Fruit fly (Drosophila melanogaster) whole organism, embryonic: ENCODE measurements around the gene CG11168.
A peak's percentile ranks its signal among the peaks of the same experiment; 100 is the strongest.

ENCODE experiments used
- CG11247 ChIP-seq: fragments of 200-800 bp; sonication (Bioruptor generic); IDR thresholded peaks from 2 replicates; pipeline ENCODE4 v1.3.6; 2022; ENCODE audit warnings: missing biosample characterization, missing genetic modification characterization
- CG11723 ChIP-seq: fragments of 200-800 bp; sonication (Bioruptor generic); optimal IDR thresholded peaks from 2 replicates; lab custom pipeline; 2017; ENCODE audit warnings: missing biosample characterization, mild to moderate bottlenecking, missing genetic modification characterization
- CG12071 ChIP-seq: fragments of 200-800 bp; sonication (Bioruptor generic); optimal IDR thresholded peaks from 3 replicates; lab custom pipeline; 2018; ENCODE audit warnings: missing biosample characterization, mild to moderate bottlenecking, missing genetic modification characterization
- CG13775 ChIP-seq: fragments of 200-800 bp; sonication (Bioruptor generic); optimal IDR thresholded peaks from 3 replicates; lab custom pipeline; 2017; ENCODE audit warnings: missing biosample characterization, mild to moderate bottlenecking, missing genetic modification characterization
- CG15696 ChIP-seq: fragments of 200-800 bp; sonication (Bioruptor generic); optimal IDR thresholded peaks from 2 replicates; lab custom pipeline; 2019; ENCODE audit warnings: missing biosample characterization, mild to moderate bottlenecking, missing genetic modification characterization, moderate library complexity
- CG1602 ChIP-seq: fragments of 200-800 bp; sonication (Bioruptor generic); optimal IDR thresholded peaks from 3 replicates; lab custom pipeline; 2016; ENCODE audit warnings: missing biosample characterization, missing genetic modification characterization
- CG1647 ChIP-seq: fragments of 200-800 bp; sonication (Bioruptor generic); optimal IDR thresholded peaks from 3 replicates; lab custom pipeline; 2016; ENCODE audit warnings: missing biosample characterization, missing genetic modification characterization
- CG17912 ChIP-seq: fragments of 200-800 bp; sonication (Bioruptor generic); optimal IDR thresholded peaks from 2 replicates; lab custom pipeline; 2018; ENCODE audit warnings: missing biosample characterization, mild to moderate bottlenecking, missing genetic modification characterization
- CG18599 ChIP-seq: fragments of 200-800 bp; sonication (Bioruptor generic); optimal IDR thresholded peaks from 3 replicates; lab custom pipeline; 2017; ENCODE audit warnings: missing biosample characterization, missing genetic modification characterization, mild to moderate bottlenecking, moderate library complexity, missing genetic modification reagents
- CG2202 ChIP-seq: fragments of 200-800 bp; sonication (Bioruptor generic); optimal IDR thresholded peaks from 2 replicates; lab custom pipeline; 2018; ENCODE audit warnings: missing biosample characterization, mild to moderate bottlenecking, missing genetic modification characterization
- CG30403 ChIP-seq: fragments of 200-800 bp; sonication (Bioruptor generic); optimal IDR thresholded peaks from 3 replicates; lab custom pipeline; 2016; ENCODE audit warnings: missing biosample characterization, missing genetic modification characterization
- CG31441 ChIP-seq: fragments of 200-800 bp; sonication (Bioruptor generic); IDR thresholded peaks from 2 replicates; pipeline ENCODE4 v1.3.6; 2022; ENCODE audit warnings: missing biosample characterization, missing genetic modification characterization
- CG32532 ChIP-seq: fragments of 200-800 bp; sonication (Bioruptor generic); IDR thresholded peaks from 2 replicates; pipeline ENCODE4 v1.3.6; 2022; ENCODE audit warnings: missing biosample characterization, missing genetic modification characterization
- CG32772 ChIP-seq: fragments of 200-800 bp; sonication (Bioruptor generic); IDR thresholded peaks from 2 replicates; pipeline ENCODE4 v1.3.6; 2022; ENCODE audit warnings: missing biosample characterization, missing genetic modification characterization
- CG3726 ChIP-seq: fragments of 200-800 bp; sonication (Bioruptor generic); IDR thresholded peaks from 3 replicates; pipeline ENCODE4, ENCODE4 v1.3.6; 2022; ENCODE audit warnings: missing biosample characterization, missing genetic modification characterization
- CG4282 ChIP-seq: fragments of 200-800 bp; sonication (Bioruptor generic); optimal IDR thresholded peaks from 2 replicates; lab custom pipeline; 2016; ENCODE audit warnings: missing biosample characterization, missing genetic modification characterization
- CG4707 ChIP-seq: fragments of 200-800 bp; sonication (Bioruptor generic); optimal IDR thresholded peaks from 2 replicates; lab custom pipeline; 2018; ENCODE audit warnings: missing biosample characterization, mild to moderate bottlenecking, missing genetic modification characterization, moderate library complexity
- CG6654 ChIP-seq: fragments of 200-800 bp; sonication (Bioruptor generic); optimal IDR thresholded peaks from 2 replicates; lab custom pipeline; 2017; ENCODE audit warnings: missing biosample characterization, mild to moderate bottlenecking, missing genetic modification characterization
- CG6683 ChIP-seq: fragments of 200-800 bp; sonication (Bioruptor generic); optimal IDR thresholded peaks from 2 replicates; lab custom pipeline; 2017; ENCODE audit warnings: missing biosample characterization, mild to moderate bottlenecking, missing genetic modification characterization, missing genetic modification reagents
- CG7357 ChIP-seq: fragments of 200-800 bp; sonication (Bioruptor generic); IDR thresholded peaks from 3 replicates; pipeline ENCODE4 v1.3.6; 2022; ENCODE audit warnings: missing biosample characterization, missing genetic modification characterization
- CG7839 ChIP-seq: fragments of 200-800 bp; sonication (Bioruptor generic); optimal IDR thresholded peaks from 3 replicates; lab custom pipeline; 2018; ENCODE audit warnings: missing biosample characterization, mild to moderate bottlenecking, missing genetic modification characterization, moderate library complexity
- CG7963 ChIP-seq: fragments of 200-800 bp; sonication (Bioruptor generic); IDR thresholded peaks from 3 replicates; pipeline ENCODE4 v1.3.6; 2022; ENCODE audit warnings: missing biosample characterization, missing genetic modification characterization; ENCODE audit not compliant: partially characterized antibody
- CG8765 ChIP-seq: fragments of 200-800 bp; sonication (Bioruptor generic); IDR thresholded peaks from 2 replicates; pipeline ENCODE4 v1.3.6; 2022; ENCODE audit warnings: missing biosample characterization, missing genetic modification characterization
- CG9437 ChIP-seq: fragments of 200-800 bp; sonication (Bioruptor generic); optimal IDR thresholded peaks from 2 replicates; lab custom pipeline; 2018; ENCODE audit warnings: missing biosample characterization, mild to moderate bottlenecking, missing genetic modification characterization
- Camta ChIP-seq: fragments of 200-800 bp; sonication (Bioruptor generic); optimal IDR thresholded peaks from 2 replicates; lab custom pipeline; 2016; ENCODE audit warnings: missing biosample characterization, missing genetic modification characterization
- Elba2 ChIP-seq: fragments of 200-800 bp; sonication (Bioruptor generic); optimal IDR thresholded peaks from 3 replicates; lab custom pipeline; 2016; ENCODE audit warnings: missing biosample characterization, missing genetic modification characterization
- Fer3 ChIP-seq: fragments of 200-800 bp; sonication (Bioruptor generic); optimal IDR thresholded peaks from 2 replicates; lab custom pipeline; 2018; ENCODE audit warnings: missing biosample characterization, mild to moderate bottlenecking, missing genetic modification characterization, moderate library complexity
- GATAe ChIP-seq: fragments of 200-800 bp; sonication (Bioruptor generic); conservative IDR thresholded peaks from 2 replicates; pipeline ENCODE4 v1.3.6; 2022; ENCODE audit warnings: missing biosample characterization, missing genetic modification characterization
- Hr51 ChIP-seq, 2 experiments: fragments of 200-800 bp; sonication (Bioruptor generic); optimal IDR thresholded peaks; 2 replicates in 1 of 2; 3 replicates in 1 of 2; lab custom pipeline; 2016 to 2018; ENCODE audit warnings: missing biosample characterization in 2 of 2, missing genetic modification characterization in 2 of 2, mild to moderate bottlenecking in 1 of 2, moderate library complexity in 1 of 2
- MBD-R2 ChIP-seq: fragments of 200-800 bp; sonication (Bioruptor generic); IDR thresholded peaks from 2 replicates; pipeline ENCODE4 v1.3.6; 2022; ENCODE audit warnings: missing biosample characterization, missing genetic modification characterization
- NK7.1 ChIP-seq: fragments of 200-800 bp; sonication (Bioruptor generic); optimal IDR thresholded peaks from 3 replicates; lab custom pipeline; 2016; ENCODE audit warnings: missing biosample characterization, missing genetic modification characterization
- Opbp ChIP-seq: fragments of 200-800 bp; sonication (Bioruptor generic); IDR thresholded peaks from 3 replicates; pipeline ENCODE4 v1.3.6; 2022; ENCODE audit warnings: missing biosample characterization, missing genetic modification characterization; ENCODE audit not compliant: partially characterized antibody
- Poxn ChIP-seq: fragments of 200-800 bp; sonication (Bioruptor generic); IDR thresholded peaks from 2 replicates; pipeline ENCODE4 v1.3.6; 2022; ENCODE audit warnings: missing biosample characterization, missing genetic modification characterization
- Scr ChIP-seq: fragments of 200-800 bp; sonication (Bioruptor generic); IDR thresholded peaks from 2 replicates; pipeline ENCODE4 v1.3.6; 2022; ENCODE audit warnings: missing biosample characterization, missing genetic modification characterization; ENCODE audit not compliant: partially characterized antibody
- Spps ChIP-seq: fragments of 200-800 bp; sonication (Bioruptor generic); optimal IDR thresholded peaks from 2 replicates; lab custom pipeline; 2018; ENCODE audit warnings: missing biosample characterization, mild to moderate bottlenecking, missing genetic modification characterization
- Sry-δ ChIP-seq: fragments of 200-800 bp; sonication (Bioruptor generic); optimal IDR thresholded peaks from 2 replicates; lab custom pipeline; 2016; ENCODE audit warnings: missing biosample characterization, missing genetic modification characterization
- Ssrp ChIP-seq: fragments of 200-800 bp; sonication (Bioruptor generic); optimal IDR thresholded peaks from 2 replicates; lab custom pipeline; 2018; ENCODE audit warnings: missing biosample characterization, mild to moderate bottlenecking, missing genetic modification characterization, moderate library complexity
- Stat92E ChIP-seq, 3 experiments: fragments of >200 bp in 2 of 3; fragments of 200-800 bp in 1 of 3; sonication (Bioruptor generic) in 1 of 3; optimal IDR thresholded peaks; 2 replicates each; lab custom pipeline; 2017 to 2019; ENCODE audit warnings: missing biosample characterization in 3 of 3, missing genetic modification characterization in 3 of 3, mild to moderate bottlenecking in 1 of 3, moderate library complexity in 1 of 3
- eve ChIP-seq, 2 experiments: fragments of >200 bp; optimal IDR thresholded peaks; 2 replicates each; lab custom pipeline; 2017; ENCODE audit warnings: missing biosample characterization in 2 of 2, missing genetic modification characterization in 2 of 2
- gfzf ChIP-seq: fragments of 200-800 bp; sonication (Bioruptor generic); optimal IDR thresholded peaks from 2 replicates; lab custom pipeline; 2016; ENCODE audit warnings: missing biosample characterization, mild to moderate bottlenecking, missing genetic modification characterization, moderate library complexity
- her ChIP-seq: fragments of 200-800 bp; sonication (Bioruptor generic); optimal IDR thresholded peaks from 2 replicates; lab custom pipeline; 2016; ENCODE audit warnings: missing biosample characterization, missing genetic modification characterization
- ind ChIP-seq: fragments of 200-800 bp; sonication (Bioruptor generic); optimal IDR thresholded peaks from 3 replicates; lab custom pipeline; 2016; ENCODE audit warnings: missing biosample characterization, missing genetic modification characterization
- ken ChIP-seq: fragments of 200-800 bp; sonication (Bioruptor generic); IDR thresholded peaks from 3 replicates; pipeline ENCODE4 v1.3.6; 2022; ENCODE audit warnings: missing biosample characterization, missing genetic modification characterization
- lbe ChIP-seq: fragments of 200-800 bp; sonication (Bioruptor generic); optimal IDR thresholded peaks from 2 replicates; lab custom pipeline; 2016; ENCODE audit warnings: missing biosample characterization, mild to moderate bottlenecking, missing genetic modification characterization
- mld ChIP-seq: fragments of 200-800 bp; sonication (Bioruptor generic); IDR thresholded peaks from 3 replicates; pipeline ENCODE4 v1.3.6; 2022; ENCODE audit warnings: missing biosample characterization, missing genetic modification characterization; ENCODE audit not compliant: partially characterized antibody
- otp ChIP-seq: fragments of 200-800 bp; sonication (Bioruptor generic); IDR thresholded peaks from 3 replicates; pipeline ENCODE4, ENCODE4 v1.3.6; 2022; ENCODE audit warnings: missing biosample characterization, missing genetic modification characterization
- phol ChIP-seq: fragments of 200-800 bp; sonication (Bioruptor generic); optimal IDR thresholded peaks from 3 replicates; lab custom pipeline; 2018; ENCODE audit warnings: missing biosample characterization, mild to moderate bottlenecking, missing genetic modification characterization, moderate library complexity
- sens ChIP-seq: fragments of 200-800 bp; sonication (Bioruptor generic); peaks from one replicate; lab custom pipeline; 2016; ENCODE audit warnings: missing biosample characterization, missing genetic modification characterization
- seq ChIP-seq: fragments of 200-800 bp; sonication (Bioruptor generic); IDR thresholded peaks from 2 replicates; pipeline ENCODE4 v1.3.6; 2022; ENCODE audit warnings: missing biosample characterization, missing genetic modification characterization
- sqz ChIP-seq: fragments of 200-800 bp; sonication (Bioruptor generic); optimal IDR thresholded peaks from 3 replicates; lab custom pipeline; 2018; ENCODE audit warnings: missing biosample characterization, mild to moderate bottlenecking, missing genetic modification characterization

Gene CG11168

dm6 chr3R:24876843-24877457, 41.0 kb upstream of the CG11168 start, which contains the start of the genes CG11089 and CG31381 (continued):
- no peak for TF ChIP-seq ind
- no peak for TF ChIP-seq CG7963
- no peak for TF ChIP-seq seq
- peak; percentile 6 for TF ChIP-seq CG13775 (GFP tag; lab: Kevin White, UChicago)
- TF ChIP-seq CG9437 (GFP tag; lab: Kevin White, UChicago): no peak
- no peak for TF ChIP-seq sqz (GFP tag; lab: Kevin White, UChicago)
- TF ChIP-seq CG17912: no peak
- no peak; the same call in 1 of the 2 replicates for TF ChIP-seq GATAe (GFP tag; lab: Robert Waterston, UW)
- no peak for TF ChIP-seq CG11247 (GFP tag; lab: Robert Waterston, UW)
- TF ChIP-seq Sry-δ (GFP tag; lab: Kevin White, UChicago): no peak
- TF ChIP-seq CG18599 (GFP tag; lab: Kevin White, UChicago): no peak
- no peak for TF ChIP-seq CG7839 (tag; lab: Kevin White, UChicago)
- no peak for TF ChIP-seq otp (GFP tag; lab: Robert Waterston, UW)
- no peak for TF ChIP-seq Ssrp (tag; lab: Kevin White, UChicago)
- no peak for TF ChIP-seq NK7.1 (GFP tag; lab: Kevin White, UChicago)
- TF ChIP-seq Camta: no peak
- no peak for TF ChIP-seq CG8765 (GFP tag; lab: Robert Waterston, UW)
- TF ChIP-seq CG1602 (GFP tag; lab: Kevin White, UChicago): no peak
- no peak for TF ChIP-seq CG1647 (GFP tag; lab: Kevin White, UChicago)
- no peak for TF ChIP-seq ken
- no peak for TF ChIP-seq CG15696 (tag; lab: Kevin White, UChicago)
- TF ChIP-seq MBD-R2 (GFP tag; lab: Robert Waterston, UW): 0 out of 2 replicates have a peak, but pooled peaks have one; percentile 6
- TF ChIP-seq CG32532 (GFP tag; lab: Robert Waterston, UW): no peak
- peak; percentile 14 for TF ChIP-seq CG6683 (GFP tag; lab: Kevin White, UChicago)
- no peak for TF ChIP-seq Stat92E (GFP tag; optimal IDR thresholded peaks at IDR 0.05; lab: Kevin White, UChicago)
- TF ChIP-seq her: no peak
- no peak for TF ChIP-seq CG2202
- no peak for TF ChIP-seq gfzf (GFP tag; lab: Kevin White, UChicago)
- TF ChIP-seq CG32772: no peak
- no peak for TF ChIP-seq Poxn (GFP tag; lab: Robert Waterston, UW)
- no peak for TF ChIP-seq CG3726 (GFP tag; lab: Robert Waterston, UW)
- TF ChIP-seq eve (GFP tag; optimal IDR thresholded peaks at IDR 0.05; lab: Kevin White, UChicago): no peak
- TF ChIP-seq CG7357 (GFP tag; lab: Robert Waterston, UW): no peak
- no peak for TF ChIP-seq Opbp
- 0 out of 2 replicates have a peak, but pooled peaks have one; percentile 4 for TF ChIP-seq Scr (GFP tag; lab: Robert Waterston, UW)
- no peak for TF ChIP-seq CG30403 (GFP tag; lab: Kevin White, UChicago)
- no peak for TF ChIP-seq CG12071 (GFP tag; lab: Kevin White, UChicago)
- no peak for TF ChIP-seq CG4282 (GFP tag; lab: Kevin White, UChicago)
- TF ChIP-seq Elba2 (GFP tag; lab: Kevin White, UChicago): peak; percentile 13
- TF ChIP-seq CG4707 (GFP tag; lab: Kevin White, UChicago): no peak
- TF ChIP-seq CG31441: 0 out of 2 replicates have a peak, but pooled peaks have one; percentile 7
- no peak for TF ChIP-seq Spps (tag; lab: Kevin White, UChicago)
- TF ChIP-seq Hr51 (GFP tag; optimal IDR thresholded peaks at IDR 0.05; lab: Kevin White, UChicago): no peak
- no peak for TF ChIP-seq CG6654
- TF ChIP-seq sens (GFP tag; lab: Kevin White, UChicago): no peak
- no peak for TF ChIP-seq mld (GFP tag; lab: Robert Waterston, UW)
- peak; percentile 21 for TF ChIP-seq phol (tag; lab: Kevin White, UChicago)
- no peak for TF ChIP-seq Fer3
- TF ChIP-seq CG11723: no peak
- peak; percentile 4 for TF ChIP-seq lbe (GFP tag; lab: Kevin White, UChicago)
